Worm (Caenorhabditis elegans): Measurements from ENCODE around the gene C14A6.3.

ce11 chrV:18106055-18106454, 40.1 kb upstream of the C14A6.3 start:
- no peak for TF ChIP-seq swsn-7 (tag; optimal IDR thresholded peaks at IDR 0.05)
- TF ChIP-seq lin-39 (tag; optimal IDR thresholded peaks at IDR 0.05), result no peak
- no peak for TF ChIP-seq unc-62 (GFP tag; optimal IDR thresholded peaks at IDR 0.05)
- TF ChIP-seq mdl-1 (tag; optimal IDR thresholded peaks at IDR 0.05), result no peak
- no peak for TF ChIP-seq snpc-4 (tag; optimal IDR thresholded peaks at IDR 0.05)

Data from whole organism, L1 larva.